Worm (Caenorhabditis elegans) whole organism, L2 larva: ENCODE measurements around the gene rad-50.

ENCODE experiments used
- ama-1 ChIP-seq: fragments of 150-350 bp; optimal IDR thresholded peaks from 2 replicates; lab custom pipeline; 2018; ENCODE audit warnings: inconsistent platforms
- lin-11 ChIP-seq: fragments of 150-350 bp; sonication (generic microtip); optimal IDR thresholded peaks from 2 replicates; lab custom pipeline; 2014; ENCODE audit warnings: missing biosample characterization, missing genetic modification characterization, inconsistent platforms, mixed read lengths
- lin-13 ChIP-seq: fragments of 150-350 bp; optimal IDR thresholded peaks from 2 replicates; lab custom pipeline; 2014; ENCODE audit warnings: missing biosample characterization, missing genetic modification reagents, missing genetic modification characterization
- mdl-1 ChIP-seq, 2 experiments: fragments of 150-350 bp in 1 of 2; sonication (generic microtip) in 1 of 2; optimal IDR thresholded peaks; 2 replicates each; lab custom pipeline; 2017; ENCODE audit warnings: missing biosample characterization in 2 of 2, missing genetic modification characterization in 2 of 2
- unc-62 ChIP-seq: fragments of 150-350 bp; optimal IDR thresholded peaks from 2 replicates; lab custom pipeline; 2014; ENCODE audit warnings: missing biosample characterization, missing genetic modification reagents, missing genetic modification characterization

- TF ChIP-seq mdl-1 (tag; optimal IDR thresholded peaks at IDR 0.05; lab: Kevin White, UChicago) (no peak), ama-1 (lab: Kevin White, UChicago) (no peak), lin-13 (GFP tag; lab: Kevin White, UChicago) (no peak), unc-62 (no peak), lin-11 (no peak)
Measured at ce11 chrV:12269272-12269767, 23.9 kb downstream of the rad-50 start, which contains the start of gene twk-24.
